Worm (Caenorhabditis elegans): Measurements from ENCODE around the gene ceeh-1.
A peak's percentile ranks its signal among the peaks of the same experiment; 100 is the strongest.

ceeh-1 gene

DNA sequence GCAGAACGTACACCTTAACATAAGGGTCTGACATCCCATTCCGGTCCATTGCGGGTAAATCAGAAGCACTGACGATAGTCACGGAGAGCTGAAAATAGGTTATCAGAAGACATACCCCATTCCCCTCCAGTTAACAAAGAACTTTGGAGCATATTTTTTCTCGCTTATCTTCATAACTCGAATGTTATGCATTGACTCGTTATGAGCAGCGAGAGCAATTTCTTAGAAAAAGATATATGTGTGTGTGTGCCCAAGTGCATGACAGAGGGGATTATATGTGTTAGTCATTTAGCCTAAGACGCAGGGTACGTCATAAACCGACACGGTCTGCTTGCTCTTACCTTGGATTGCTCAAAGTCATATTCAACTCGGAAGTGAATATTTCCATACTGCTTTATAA is 42.5 kb downstream of the ceeh-1 start:
- TF ChIP-seq ref-1 (GFP tag; conservative IDR thresholded peaks at IDR 0.05) (no peak), ztf-29 (GFP tag; IDR thresholded peaks at IDR 0.05) (no peak), flt-1 (GFP tag; IDR thresholded peaks at IDR 0.05) (no peak), T22C8.4 (GFP tag; IDR thresholded peaks at IDR 0.05) (no peak), ztf-23 (GFP tag; IDR thresholded peaks at IDR 0.05) (no peak), med-1 (GFP tag; optimal IDR thresholded peaks at IDR 0.05; ENCODE audit: insufficient read depth) (no peak), tab-1 (GFP tag; IDR thresholded peaks at IDR 0.05) (no peak), cog-1 (tag; optimal IDR thresholded peaks at IDR 0.05) (no peak), klf-2 (GFP tag; conservative IDR thresholded peaks at IDR 0.05) (no peak)

DNA sequence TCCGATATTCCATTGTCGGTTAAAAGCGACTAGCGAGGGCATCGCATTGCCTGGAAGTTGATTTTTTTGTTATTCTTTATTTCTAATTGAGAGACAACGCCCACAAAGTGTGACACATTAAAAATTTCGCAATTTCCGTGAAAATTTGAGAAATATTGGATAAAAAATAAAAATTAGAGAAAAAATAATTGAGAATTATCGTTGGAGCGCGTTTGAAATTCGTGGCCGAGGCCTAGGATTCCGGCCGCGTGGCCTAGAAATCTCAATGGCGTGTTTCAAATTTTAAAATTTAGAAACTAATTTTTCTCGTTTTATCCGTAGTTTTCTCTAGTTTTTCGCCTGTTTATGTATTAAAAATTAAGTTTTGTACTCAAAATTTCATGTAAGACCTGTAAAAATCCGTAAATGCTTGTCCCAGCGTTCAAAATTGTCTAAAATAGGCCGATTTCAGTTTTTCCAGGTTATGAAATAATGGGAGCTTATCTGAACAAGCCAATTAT is 48.8 kb downstream of the ceeh-1 start, which contains the start of the genes dagl-2 and ppm-1.G:
dagl-2 (minus strand) TSS at position 52 of the 500 bp plus-strand sequence.
ppm-1.G (plus strand) TSS at position 450 of the 500 bp plus-strand sequence.
- 0 out of 2 replicates have a peak, but pooled peaks have one; percentile 55 for TF ChIP-seq ztf-23 (GFP tag; IDR thresholded peaks at IDR 0.05)
- peak; percentile 33 for TF ChIP-seq cog-1 (tag; optimal IDR thresholded peaks at IDR 0.05)
- TF ChIP-seq tab-1 (GFP tag; IDR thresholded peaks at IDR 0.05): no peak

DNA sequence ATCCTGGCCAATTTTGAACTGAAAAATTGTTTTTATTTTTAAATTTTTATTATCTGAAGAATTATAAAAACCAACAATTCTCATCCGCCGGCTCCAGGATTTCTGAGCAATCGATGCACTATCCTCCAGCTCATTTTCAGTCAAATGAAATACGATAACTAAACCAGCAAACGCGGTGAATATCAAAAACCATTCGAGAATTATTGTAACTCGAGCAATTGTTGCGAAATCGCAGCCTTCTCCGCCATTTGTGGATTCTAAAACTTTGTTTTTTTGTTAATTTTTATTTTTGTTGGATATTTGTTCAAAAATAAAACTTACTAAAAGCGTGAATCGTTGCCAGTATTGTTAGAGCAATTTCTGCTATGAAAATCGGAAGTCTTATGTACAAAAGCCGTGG is 49.6 kb downstream of the ceeh-1 start:
- TF ChIP-seq tab-1 (GFP tag; IDR thresholded peaks at IDR 0.05) (no peak), med-1 (GFP tag; optimal IDR thresholded peaks at IDR 0.05; ENCODE audit: insufficient read depth) (no peak), ztf-23 (GFP tag; IDR thresholded peaks at IDR 0.05) (no peak), klf-2 (GFP tag; conservative IDR thresholded peaks at IDR 0.05) (no peak), cog-1 (tag; optimal IDR thresholded peaks at IDR 0.05) (no peak), T22C8.4 (GFP tag; IDR thresholded peaks at IDR 0.05) (no peak), flt-1 (GFP tag; IDR thresholded peaks at IDR 0.05) (no peak), ref-1 (GFP tag; conservative IDR thresholded peaks at IDR 0.05) (no peak), ztf-29 (GFP tag; IDR thresholded peaks at IDR 0.05) (no peak)

DNA sequence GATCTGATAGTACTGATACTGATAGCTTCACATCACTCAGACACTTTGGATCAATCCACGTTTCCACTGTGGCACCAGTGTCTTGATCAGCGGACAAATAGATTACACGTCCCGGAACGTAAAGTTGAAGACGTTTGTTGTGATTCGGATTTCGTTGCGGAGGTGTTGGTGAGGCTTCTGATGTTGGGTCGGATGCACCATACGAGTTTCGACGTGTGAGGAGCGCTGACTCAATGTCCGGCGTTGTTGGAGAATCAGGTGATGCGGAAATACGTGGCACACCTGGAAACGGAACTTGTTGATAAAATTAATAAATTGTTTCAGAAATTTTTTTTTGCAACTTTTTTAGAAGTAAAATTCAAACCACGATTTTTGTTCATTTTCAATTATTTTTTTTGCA is 53.3 kb downstream of the ceeh-1 start, which contains the start of gene alh-11:
alh-11 (minus strand) TSS at position 101 of the 400 bp plus-strand sequence.
- no peak for TF ChIP-seq tab-1 (GFP tag; IDR thresholded peaks at IDR 0.05)

Data from whole organism, midembryonic.